Fruit fly (Drosophila melanogaster): Measurements from ENCODE around the gene Smr.

Smr gene

dm6 chrX:12747746-12748710, 5.6 kb upstream of the Smr start (continued):
- no peak for TF ChIP-seq Trl (optimal IDR thresholded peaks at IDR 0.05)
- TF ChIP-seq Trl (GFP tag; optimal IDR thresholded peaks at IDR 0.05), result no peak
- TF ChIP-seq ab (GFP tag; optimal IDR thresholded peaks at IDR 0.05), result no peak
- peak; percentile 43 for TF ChIP-seq CG4404 (GFP tag; IDR thresholded peaks at IDR 0.05)
- peak; percentile 40 for TF ChIP-seq nerfin-1 (tag; optimal IDR thresholded peaks at IDR 0.05)
- TF ChIP-seq Dip3 (GFP tag; optimal IDR thresholded peaks at IDR 0.05), result no peak
- no peak for TF ChIP-seq Mrtf (GFP tag; IDR thresholded peaks at IDR 0.05)
- no peak for TF ChIP-seq H2.0 (GFP tag; IDR thresholded peaks at IDR 0.05)
- peak; percentile 59 for TF ChIP-seq CG5180 (GFP tag; optimal IDR thresholded peaks at IDR 0.05)
- TF ChIP-seq Elba2 (GFP tag; optimal IDR thresholded peaks at IDR 0.05), result no peak
- no peak for TF ChIP-seq Dfd (GFP tag; optimal IDR thresholded peaks at IDR 0.05)
- no peak for TF ChIP-seq mirr (GFP tag; optimal IDR thresholded peaks at IDR 0.05)
- TF ChIP-seq CG18764 (GFP tag; optimal IDR thresholded peaks at IDR 0.05), result peak; percentile 6
- TF ChIP-seq exex (tag; optimal IDR thresholded peaks at IDR 0.05), result peak; percentile 23
- TF ChIP-seq Nf-YA (GFP tag; IDR thresholded peaks at IDR 0.05), result no peak
- no peak for TF ChIP-seq ham (GFP tag; IDR thresholded peaks at IDR 0.05)
- no peak for TF ChIP-seq CG8478 (optimal IDR thresholded peaks at IDR 0.05)
- TF ChIP-seq CG15696 (tag; optimal IDR thresholded peaks at IDR 0.05), result peak; percentile 75
- TF ChIP-seq Ssrp (tag; optimal IDR thresholded peaks at IDR 0.05), result peak; percentile 62
- no peak for TF ChIP-seq z (GFP tag; IDR thresholded peaks at IDR 0.05)
- TF ChIP-seq CTCF (GFP tag; optimal IDR thresholded peaks at IDR 0.05), result no peak
- no peak for TF ChIP-seq slbo (GFP tag; IDR thresholded peaks at IDR 0.05)
- TF ChIP-seq jumu (GFP tag; optimal IDR thresholded peaks at IDR 0.05), result no peak
- TF ChIP-seq CG14667 (GFP tag; IDR thresholded peaks at IDR 0.05), result no peak; the same call in 1 of the 2 replicates
- TF ChIP-seq lmd (GFP tag; IDR thresholded peaks at IDR 0.05), result 0 out of 2 replicates have a peak, but pooled peaks have one; percentile 34
- no peak for TF ChIP-seq sc (optimal IDR thresholded peaks at IDR 0.05)
- TF ChIP-seq sc (GFP tag; optimal IDR thresholded peaks at IDR 0.05), result no peak
- TF ChIP-seq en (GFP tag; optimal IDR thresholded peaks at IDR 0.05), result no peak
- peak; percentile 28 for TF ChIP-seq odd (GFP tag; optimal IDR thresholded peaks at IDR 0.05)
- no peak for TF ChIP-seq zfh2 (GFP tag; optimal IDR thresholded peaks at IDR 0.05)
- TF ChIP-seq CG43689 (GFP tag; IDR thresholded peaks at IDR 0.05), result no peak
- TF ChIP-seq fd3F (GFP tag; optimal IDR thresholded peaks at IDR 0.05), result no peak
- no peak for TF ChIP-seq CG34422 (GFP tag; IDR thresholded peaks at IDR 0.05)
- no peak for TF ChIP-seq CG1647 (GFP tag; optimal IDR thresholded peaks at IDR 0.05)
- no peak for TF ChIP-seq repo (GFP tag; optimal IDR thresholded peaks at IDR 0.05)
- TF ChIP-seq CG3995 (GFP tag; optimal IDR thresholded peaks at IDR 0.05), result no peak
- TF ChIP-seq ac (GFP tag; optimal IDR thresholded peaks at IDR 0.05), result no peak
- TF ChIP-seq CG31441 (GFP tag; IDR thresholded peaks at IDR 0.05), result peak; percentile 84
- peak; percentile 82 for TF ChIP-seq crol (GFP tag; IDR thresholded peaks at IDR 0.05)
- no peak for TF ChIP-seq Hr39 (optimal IDR thresholded peaks at IDR 0.05)
- TF ChIP-seq Stat92E (GFP tag; optimal IDR thresholded peaks at IDR 0.05), result no peak
- TF ChIP-seq Hr3 (GFP tag; optimal IDR thresholded peaks at IDR 0.05), result peak; percentile 51
- no peak for TF ChIP-seq CG31388 (GFP tag; optimal IDR thresholded peaks at IDR 0.05)
- TF ChIP-seq ase (GFP tag; IDR thresholded peaks at IDR 0.05), result no peak
- TF ChIP-seq CG6654 (GFP tag; optimal IDR thresholded peaks at IDR 0.05), result no peak
- no peak for TF ChIP-seq Atf-2 (GFP tag; optimal IDR thresholded peaks at IDR 0.05)
- TF ChIP-seq trh (GFP tag; optimal IDR thresholded peaks at IDR 0.05), result no peak
- peak in 1 of 2 experiments; percentile 59 for TF ChIP-seq Eip74EF (GFP tag; optimal IDR thresholded peaks at IDR 0.05)
- TF ChIP-seq HmgD (GFP tag; optimal IDR thresholded peaks at IDR 0.05), result no peak
- TF ChIP-seq Poxn (GFP tag; IDR thresholded peaks at IDR 0.05), result no peak
- no peak for TF ChIP-seq NFAT (GFP tag; IDR thresholded peaks at IDR 0.05)
- TF ChIP-seq ftz-f1 (GFP tag; optimal IDR thresholded peaks at IDR 0.05), result no peak
